Fruit fly (Drosophila melanogaster): ENCODE results near the gene CG10651.

- TF ChIP-seq Sin3A (optimal IDR thresholded peaks at IDR 0.05): no peak
- TF ChIP-seq psq (optimal IDR thresholded peaks at IDR 0.05): no peak
- TF ChIP-seq insv (optimal IDR thresholded peaks at IDR 0.05): no peak
- no peak for TF ChIP-seq ttk (optimal IDR thresholded peaks at IDR 0.05)
- TF ChIP-seq h (optimal IDR thresholded peaks at IDR 0.05): no peak
- TF ChIP-seq Myc (optimal IDR thresholded peaks at IDR 0.05): no peak
Measured at dm6 chr2L:20084785-20085555, 49.8 kb downstream of the CG10651 start, which contains the start of gene fok.

Measured in Kc167 (cell line).